Worm (Caenorhabditis elegans) whole organism, L4 larva: ENCODE measurements around the gene gpch-1.
"Not testable (repeated sequence)": the region's sequence is repeated elsewhere in the genome, so short reads cannot be mapped to it uniquely, and the experiment has no call there.

Source experiments
- F10B5.3 ChIP-seq: sonication (generic microtip); optimal IDR thresholded peaks from 2 replicates; lab custom pipeline; 2016; ENCODE audit warnings: mild to moderate bottlenecking, missing genetic modification characterization, missing compliant biosample characterization
- F37D6.2 ChIP-seq: sonication (generic microtip); optimal IDR thresholded peaks from 2 replicates; lab custom pipeline; 2016; ENCODE audit warnings: mild to moderate bottlenecking, missing genetic modification characterization, missing compliant biosample characterization
- F44E2.7 ChIP-seq: fragments of 200-800 bp; sonication (Bioruptor generic); IDR thresholded peaks from 2 replicates; pipeline ENCODE4 v2.1.2; 2022; ENCODE audit warnings: missing genetic modification characterization, missing compliant biosample characterization
- T20F7.1 ChIP-seq: fragments of 200-800 bp; sonication (Bioruptor generic); optimal IDR thresholded peaks from 2 replicates; lab custom pipeline; 2018; ENCODE audit warnings: mild to moderate bottlenecking, missing genetic modification characterization, missing compliant biosample characterization
- Y105C5A.15 ChIP-seq: fragments of 200-800 bp; sonication (Bioruptor generic); IDR thresholded peaks from 2 replicates; pipeline ENCODE4 v1.3.6; 2022; ENCODE audit warnings: missing genetic modification characterization, missing compliant biosample characterization
- Y48G9A.11 ChIP-seq: fragments of 200-800 bp; sonication (Bioruptor generic); IDR thresholded peaks from 2 replicates; pipeline ENCODE4 v1.3.6; 2022; ENCODE audit warnings: missing genetic modification reagents, missing genetic modification characterization, missing compliant biosample characterization
- Y5F2A.4 ChIP-seq: fragments of 200-800 bp; sonication (Bioruptor generic); optimal IDR thresholded peaks from 2 replicates; lab custom pipeline; 2018; ENCODE audit warnings: mild to moderate bottlenecking, missing genetic modification characterization, missing compliant biosample characterization
- Y75B8A.6 ChIP-seq: fragments of 200-800 bp; sonication (Bioruptor generic); IDR thresholded peaks from 2 replicates; pipeline ENCODE4 v1.3.6; 2022; ENCODE audit warnings: missing genetic modification reagents, missing genetic modification characterization, missing compliant biosample characterization
- ZK337.2 ChIP-seq: fragments of 200-800 bp; sonication (Bioruptor generic); IDR thresholded peaks from 2 replicates; pipeline ENCODE4 v1.3.6; 2022; ENCODE audit warnings: missing genetic modification reagents, missing genetic modification characterization, missing compliant biosample characterization
- aha-1 ChIP-seq: fragments of 150-350 bp; peaks from one replicate; lab custom pipeline; 2014; ENCODE audit warnings: missing biosample characterization, missing genetic modification characterization
- arid-1 ChIP-seq: fragments of 200-800 bp; sonication (Bioruptor generic); conservative IDR thresholded peaks from 2 replicates; pipeline ENCODE4 v1.3.6; 2022; ENCODE audit warnings: missing genetic modification reagents, missing genetic modification characterization, missing compliant biosample characterization
- ceh-20 ChIP-seq: fragments of 200-800 bp; sonication (Bioruptor generic); IDR thresholded peaks from 2 replicates; pipeline ENCODE4 v1.3.6; 2022; ENCODE audit warnings: missing genetic modification reagents, missing genetic modification characterization, missing compliant biosample characterization
- ctbp-1 ChIP-seq: fragments of 200-800 bp; sonication (Bioruptor generic); IDR thresholded peaks from 2 replicates; pipeline ENCODE4 v1.3.6; 2022; ENCODE audit warnings: missing genetic modification reagents, missing genetic modification characterization, missing compliant biosample characterization
- daf-16 ChIP-seq, 3 experiments: sonication (generic microtip); optimal IDR thresholded peaks; 2 replicates each; lab custom pipeline; 2016 to 2017; ENCODE audit warnings: missing genetic modification characterization in 3 of 3, missing genetic modification reagents in 3 of 3, mild to moderate bottlenecking in 2 of 3, missing compliant biosample characterization in 2 of 3, missing biosample characterization in 1 of 3, moderate library complexity in 1 of 3
- daf-8 ChIP-seq: fragments of 200-800 bp; sonication (Bioruptor generic); IDR thresholded peaks from 2 replicates; pipeline ENCODE4 v1.3.6; 2022; ENCODE audit warnings: missing genetic modification characterization, missing compliant biosample characterization
- dmd-6 ChIP-seq: fragments of 200-800 bp; sonication (Bioruptor generic); IDR thresholded peaks from 2 replicates; pipeline ENCODE4 v1.3.6; 2022; ENCODE audit warnings: missing genetic modification reagents, missing genetic modification characterization, missing compliant biosample characterization
- dmd-9 ChIP-seq: fragments of 200-800 bp; sonication (Bioruptor generic); IDR thresholded peaks from 2 replicates; pipeline ENCODE4 v1.3.6; 2022; ENCODE audit warnings: missing genetic modification reagents, missing genetic modification characterization, missing compliant biosample characterization
- dpl-1 ChIP-seq: fragments of 150-350 bp; optimal IDR thresholded peaks from 2 replicates; lab custom pipeline; 2014; ENCODE audit warnings: missing biosample characterization, missing genetic modification reagents, missing genetic modification characterization
- duxl-1 ChIP-seq: sonication (generic microtip); optimal IDR thresholded peaks from 2 replicates; lab custom pipeline; 2016; ENCODE audit warnings: mild to moderate bottlenecking, missing genetic modification characterization, moderate library complexity, missing compliant biosample characterization; ENCODE audit not compliant: poor library complexity
- dve-1 ChIP-seq: sonication (generic microtip); optimal IDR thresholded peaks from 2 replicates; lab custom pipeline; 2017; ENCODE audit warnings: antibody characterized with exemption, mild to moderate bottlenecking, missing genetic modification characterization, missing compliant biosample characterization; ENCODE audit not compliant: insufficient read depth
- egl-43 ChIP-seq: fragments of 200-800 bp; sonication (Bioruptor generic); IDR thresholded peaks from 2 replicates; pipeline ENCODE4 v1.3.6; 2022; ENCODE audit warnings: missing genetic modification reagents, missing genetic modification characterization, missing compliant biosample characterization
- gei-8 ChIP-seq: fragments of 200-800 bp; sonication (Bioruptor generic); optimal IDR thresholded peaks from 2 replicates; lab custom pipeline; 2018; ENCODE audit warnings: mild to moderate bottlenecking, missing genetic modification characterization, missing compliant biosample characterization
- hif-1 ChIP-seq, 2 experiments: sonication (generic microtip); optimal IDR thresholded peaks; 2 replicates each; lab custom pipeline; 2016 to 2017; ENCODE audit warnings: missing compliant biosample characterization in 2 of 2, missing genetic modification characterization in 2 of 2, missing genetic modification reagents in 2 of 2, missing genotype in 2 of 2, mild to moderate bottlenecking in 1 of 2
- hlh-30 ChIP-seq: sonication (generic microtip); optimal IDR thresholded peaks from 2 replicates; lab custom pipeline; 2017; ENCODE audit warnings: antibody characterized with exemption, mild to moderate bottlenecking, missing genetic modification characterization, missing compliant biosample characterization; ENCODE audit not compliant: insufficient read depth
- hmg-1.1 ChIP-seq: fragments of 200-800 bp; sonication (Bioruptor generic); IDR thresholded peaks from 2 replicates; pipeline ENCODE4 v1.3.6; 2022; ENCODE audit warnings: missing genetic modification reagents, missing genetic modification characterization, missing compliant biosample characterization
- lim-7 ChIP-seq: fragments of 200-800 bp; sonication (Bioruptor generic); IDR thresholded peaks from 2 replicates; pipeline ENCODE4 v1.3.6; 2022; ENCODE audit warnings: missing genetic modification characterization, missing compliant biosample characterization
- lin-1 ChIP-seq: fragments of 200-800 bp; sonication (Bioruptor generic); IDR thresholded peaks from 2 replicates; pipeline ENCODE4 v1.3.6; 2022; ENCODE audit warnings: missing genetic modification reagents, missing genetic modification characterization, missing compliant biosample characterization
- lin-29 ChIP-seq: fragments of 200-800 bp; sonication (Bioruptor generic); IDR thresholded peaks from 2 replicates; pipeline ENCODE4 v1.3.6; 2022; ENCODE audit warnings: missing genetic modification reagents, missing genetic modification characterization, missing compliant biosample characterization
- lin-38 ChIP-seq: fragments of 200-800 bp; sonication (Bioruptor generic); IDR thresholded peaks from 2 replicates; pipeline ENCODE4 v1.3.6; 2022; ENCODE audit warnings: missing genetic modification reagents, missing genetic modification characterization, missing compliant biosample characterization
- lsy-2 ChIP-seq, 2 experiments: fragments of 150-350 bp in 1 of 2; sonication (generic microtip) in 1 of 2; optimal IDR thresholded peaks; 2 replicates each; lab custom pipeline; 2014 to 2017; ENCODE audit warnings: missing biosample characterization in 2 of 2, missing genetic modification characterization in 2 of 2
- madf-9 ChIP-seq: fragments of 200-800 bp; sonication (Bioruptor generic); conservative IDR thresholded peaks from 2 replicates; pipeline ENCODE4 v1.3.6; 2022; ENCODE audit warnings: missing genetic modification reagents, missing genetic modification characterization, missing compliant biosample characterization
- mep-1 ChIP-seq: fragments of 150-350 bp; sonication (generic microtip); optimal IDR thresholded peaks from 3 replicates; lab custom pipeline; 2014; ENCODE audit warnings: missing biosample characterization, missing genetic modification characterization
- mes-2 ChIP-seq: sonication (generic microtip); optimal IDR thresholded peaks from 2 replicates; lab custom pipeline; 2016; ENCODE audit warnings: missing genotype, mild to moderate bottlenecking, missing genetic modification characterization, missing compliant biosample characterization; ENCODE audit not compliant: poor library complexity, severe bottlenecking
- nhr-102 ChIP-seq: sonication (generic microtip); optimal IDR thresholded peaks from 2 replicates; lab custom pipeline; 2016; ENCODE audit warnings: mild to moderate bottlenecking, missing genetic modification characterization, moderate library complexity, missing compliant biosample characterization
- nhr-48 ChIP-seq: sonication (generic microtip); optimal IDR thresholded peaks from 2 replicates; lab custom pipeline; 2016; ENCODE audit warnings: mild to moderate bottlenecking, missing genetic modification characterization, missing compliant biosample characterization
- pha-4 ChIP-seq, 2 experiments: fragments of 150-350 bp in 1 of 2; fragments of 200-800 bp in 1 of 2; sonication (Bioruptor generic) in 1 of 2; IDR thresholded peaks in 1 of 2; optimal IDR thresholded peaks in 1 of 2; 2 replicates each; pipeline versions ENCODE4 v1.3.6 to Lab custom; 2014 to 2022; ENCODE audit warnings: missing genetic modification characterization in 2 of 2, missing genetic modification reagents in 2 of 2, missing biosample characterization in 1 of 2, missing compliant biosample characterization in 1 of 2
- php-3 ChIP-seq: fragments of 200-800 bp; sonication (Bioruptor generic); IDR thresholded peaks from 2 replicates; pipeline ENCODE4 v1.3.6; 2022; ENCODE audit warnings: missing genetic modification reagents, missing genetic modification characterization, missing compliant biosample characterization
- rbr-2 ChIP-seq: sonication (generic microtip); optimal IDR thresholded peaks from 2 replicates; lab custom pipeline; 2016; ENCODE audit warnings: missing genotype, missing genetic modification characterization, missing compliant biosample characterization
- saeg-2 ChIP-seq: fragments of 200-800 bp; sonication (Bioruptor generic); IDR thresholded peaks from 2 replicates; pipeline ENCODE4 v1.3.6; 2022; ENCODE audit warnings: missing genetic modification reagents, missing genetic modification characterization, missing compliant biosample characterization
- snpc-1.2 ChIP-seq: fragments of 200-800 bp; sonication (Bioruptor generic); IDR thresholded peaks from 2 replicates; pipeline ENCODE4 v1.3.6; 2022; ENCODE audit warnings: missing genetic modification reagents, missing genetic modification characterization, missing compliant biosample characterization
- snpc-4 ChIP-seq: fragments of 150-350 bp; optimal IDR thresholded peaks from 2 replicates; lab custom pipeline; 2014; ENCODE audit warnings: missing biosample characterization, missing genetic modification characterization
- spr-1 ChIP-seq: sonication (generic microtip); optimal IDR thresholded peaks from 2 replicates; lab custom pipeline; 2016; ENCODE audit warnings: mild to moderate bottlenecking, missing genetic modification characterization, missing compliant biosample characterization
- spr-3 ChIP-seq: fragments of 200-800 bp; sonication (Bioruptor generic); optimal IDR thresholded peaks from 2 replicates; lab custom pipeline; 2018; ENCODE audit warnings: mild to moderate bottlenecking, missing genetic modification characterization, missing compliant biosample characterization
- tra-1 ChIP-seq: fragments of 200-800 bp; sonication (Bioruptor generic); IDR thresholded peaks from 2 replicates; pipeline ENCODE4 v1.3.6; 2022; ENCODE audit warnings: missing genetic modification reagents, missing genetic modification characterization, missing compliant biosample characterization
- vab-7 ChIP-seq: fragments of 200-800 bp; sonication (Bioruptor generic); IDR thresholded peaks from 2 replicates; pipeline ENCODE4 v1.3.6; 2022; ENCODE audit warnings: missing genetic modification reagents, missing genetic modification characterization, missing compliant biosample characterization
- zfp-3 ChIP-seq: fragments of 200-800 bp; sonication (Bioruptor generic); conservative IDR thresholded peaks from 2 replicates; pipeline ENCODE4 v1.3.6; 2022; ENCODE audit warnings: missing genetic modification reagents, missing genetic modification characterization, missing compliant biosample characterization
- ztf-7 ChIP-seq: fragments of 150-350 bp; optimal IDR thresholded peaks from 2 replicates; lab custom pipeline; 2014; ENCODE audit warnings: missing biosample characterization, missing genetic modification characterization

Gene gpch-1

ce11 chrIII:4414041-4414440, 5.7 kb downstream of the gpch-1 start:
- TF ChIP-seq arid-1 (GFP tag; lab: Robert Waterston, UW), result peak; percentile 62
- TF ChIP-seq snpc-4 (tag; lab: Kevin White, UChicago), result peak; percentile 90
- peak; percentile 71; the same call in 1 of the 2 replicates for TF ChIP-seq F44E2.7
- TF ChIP-seq tra-1 (GFP tag; lab: Robert Waterston, UW), result peak; percentile 51; the same call in 1 of the 2 replicates
- peak; percentile 76 for TF ChIP-seq pha-4 (GFP tag; IDR thresholded peaks at IDR 0.05; lab: Robert Waterston, UW)
- not testable (repeated sequence) for TF ChIP-seq pha-4 (tag; optimal IDR thresholded peaks at IDR 0.05; lab: Kevin White, UChicago)
- TF ChIP-seq mes-2 (tag; lab: Kevin White, UChicago), result peak; percentile 67
- TF ChIP-seq dmd-6 (GFP tag; lab: Robert Waterston, UW), result peak; percentile 69
- TF ChIP-seq dmd-9, result peak; percentile 30; the same call in 1 of the 2 replicates
- TF ChIP-seq egl-43, result peak; percentile 86
- TF ChIP-seq hmg-1.1 (GFP tag; lab: Robert Waterston, UW), result peak; percentile 87
- TF ChIP-seq ztf-7, result peak; percentile 47
- TF ChIP-seq ctbp-1 (GFP tag; lab: Robert Waterston, UW), result peak; percentile 75
- peak; percentile 65 for TF ChIP-seq rbr-2 (tag; lab: Kevin White, UChicago)
- TF ChIP-seq php-3 (GFP tag; lab: Robert Waterston, UW), result 0 out of 2 replicates have a peak, but pooled peaks have one; percentile 43
- peak; percentile 80 for TF ChIP-seq lin-38 (GFP tag; lab: Robert Waterston, UW)
- peak; percentile 35; the same call in 1 of the 2 replicates for TF ChIP-seq madf-9 (GFP tag; lab: Robert Waterston, UW)
- TF ChIP-seq lsy-2 (tag; optimal IDR thresholded peaks at IDR 0.05; lab: Kevin White, UChicago), result peak; percentile 28 to 74
- peak; percentile 73 for TF ChIP-seq lim-7 (GFP tag; lab: Robert Waterston, UW)
- TF ChIP-seq vab-7, result peak; percentile 68
- TF ChIP-seq nhr-48 (tag; lab: Kevin White, UChicago), result peak; percentile 38
- TF ChIP-seq gei-8 (GFP tag; lab: Kevin White, UChicago), result peak; percentile 38
- TF ChIP-seq Y105C5A.15 (GFP tag; lab: Robert Waterston, UW), result peak; percentile 79; the same call in 1 of the 2 replicates
- TF ChIP-seq duxl-1 (tag; lab: Kevin White, UChicago), result peak; percentile 67
- TF ChIP-seq spr-1 (tag; lab: Kevin White, UChicago), result peak; percentile 12
- peak; percentile 58 for TF ChIP-seq nhr-102 (tag; lab: Kevin White, UChicago)
- peak; percentile 65 for TF ChIP-seq Y5F2A.4 (GFP tag; lab: Kevin White, UChicago)
- TF ChIP-seq ZK337.2 (GFP tag; lab: Robert Waterston, UW), result peak; percentile 39; the same call in 1 of the 2 replicates
- TF ChIP-seq lin-29 (GFP tag; lab: Robert Waterston, UW), result peak; percentile 26; the same call in 1 of the 2 replicates
- TF ChIP-seq dpl-1 (GFP tag; lab: Kevin White, UChicago), result peak; percentile 41
- peak; percentile 46; the same call in 1 of the 2 replicates for TF ChIP-seq lin-1 (GFP tag; lab: Robert Waterston, UW)
- 0 out of 2 replicates have a peak, but pooled peaks have one; percentile 16 for TF ChIP-seq daf-8
- TF ChIP-seq hlh-30, result peak; percentile 36
- peak; percentile 68 for TF ChIP-seq snpc-1.2
- peak; percentile 5 for TF ChIP-seq F37D6.2 (tag; lab: Kevin White, UChicago)
- peak; percentile 15 for TF ChIP-seq F10B5.3 (tag; lab: Kevin White, UChicago)
- TF ChIP-seq Y75B8A.6 (GFP tag; lab: Robert Waterston, UW), result 0 out of 2 replicates have a peak, but pooled peaks have one; percentile 50
- TF ChIP-seq aha-1 (tag; lab: Kevin White, UChicago), result peak; percentile 83
- TF ChIP-seq dve-1 (tag; lab: Kevin White, UChicago), result peak; percentile 46
- TF ChIP-seq Y48G9A.11 (GFP tag; lab: Robert Waterston, UW), result 0 out of 2 replicates have a peak, but pooled peaks have one; percentile 39
- TF ChIP-seq spr-3, result peak; percentile 38
- TF ChIP-seq zfp-3 (GFP tag; lab: Robert Waterston, UW), result peak; percentile 74; the same call in 1 of the 2 replicates
- TF ChIP-seq daf-16 (GFP tag; optimal IDR thresholded peaks at IDR 0.05; lab: Kevin White, UChicago), result peak in 1 of 2 experiments; percentile 13
- TF ChIP-seq daf-16 (tag; optimal IDR thresholded peaks at IDR 0.05; lab: Kevin White, UChicago), result peak; percentile 7
- TF ChIP-seq saeg-2 (GFP tag; lab: Robert Waterston, UW), result peak; percentile 56; the same call in 1 of the 2 replicates
- TF ChIP-seq T20F7.1, result peak; percentile 28
- TF ChIP-seq hif-1 (tag; optimal IDR thresholded peaks at IDR 0.05; lab: Kevin White, UChicago), result peak in 1 of 2 experiments; percentile 38
- TF ChIP-seq ceh-20 (GFP tag; lab: Robert Waterston, UW), result peak; percentile 82
- peak; percentile 56 for TF ChIP-seq mep-1 (tag; lab: Kevin White, UChicago)
